Fruit fly (Drosophila melanogaster): ENCODE results near the gene CG6023.

DNA sequence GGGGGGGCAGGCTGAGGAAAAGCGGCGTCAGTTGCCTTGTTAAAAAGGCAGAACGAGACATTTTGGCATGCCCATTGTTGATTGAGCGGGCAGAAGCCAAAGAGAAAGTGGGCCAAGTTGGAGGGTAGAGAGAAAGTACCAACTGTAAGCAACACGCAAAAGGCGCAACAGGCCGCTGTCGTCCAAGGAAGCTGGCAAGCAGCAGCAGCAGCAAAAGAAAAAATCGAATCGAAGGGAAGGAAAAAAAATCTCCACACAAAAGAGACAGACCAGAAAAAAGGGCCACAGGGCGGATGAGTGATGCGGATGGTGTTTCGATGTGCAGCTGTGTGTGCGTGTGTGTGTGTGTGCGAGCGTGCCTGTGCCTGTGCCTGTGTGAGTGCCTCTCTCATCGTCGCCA is 26.6 kb upstream of the CG6023 start:
- TF ChIP-seq Lpt (GFP tag; optimal IDR thresholded peaks at IDR 0.05) (no peak), dac (GFP tag; optimal IDR thresholded peaks at IDR 0.05) (no peak)

Measured in whole organism, prepupa.